Worm (Caenorhabditis elegans) whole organism, young adult: ENCODE data around the gene T24A6.20.

ENCODE experiments used
- B0035.1 ChIP-seq: sonication (generic microtip); optimal IDR thresholded peaks from 2 replicates; lab custom pipeline; 2016; ENCODE audit warnings: missing genetic modification characterization, mild to moderate bottlenecking, missing compliant biosample characterization, missing genotype, missing genetic modification reagents
- F10E7.11 ChIP-seq: sonication (generic microtip); optimal IDR thresholded peaks from 2 replicates; lab custom pipeline; 2017; ENCODE audit warnings: mild to moderate bottlenecking, missing genetic modification characterization, moderate library complexity, missing compliant biosample characterization
- K12H6.12 ChIP-seq: fragments of 200-800 bp; sonication (Bioruptor generic); optimal IDR thresholded peaks from 2 replicates; lab custom pipeline; 2018; ENCODE audit warnings: mild to moderate bottlenecking, missing genetic modification characterization, missing compliant biosample characterization
- Y53F4B.3 ChIP-seq: fragments of 200-800 bp; sonication (Bioruptor generic); IDR thresholded peaks from 2 replicates; pipeline ENCODE4 v1.3.6; 2022; ENCODE audit warnings: missing genetic modification reagents, missing genetic modification characterization, missing compliant biosample characterization
- Y53G8AR.9 ChIP-seq: fragments of 200-800 bp; sonication (Bioruptor generic); conservative IDR thresholded peaks from 2 replicates; pipeline ENCODE4 v1.3.6; 2022; ENCODE audit warnings: missing genetic modification reagents, missing genetic modification characterization, missing compliant biosample characterization
- aptf-3 ChIP-seq: fragments of 200-800 bp; sonication (Bioruptor generic); IDR thresholded peaks from 2 replicates; pipeline ENCODE4 v1.3.6; 2022; ENCODE audit warnings: missing genetic modification characterization, missing compliant biosample characterization
- atf-7 ChIP-seq: sonication (generic microtip); optimal IDR thresholded peaks from 2 replicates; lab custom pipeline; 2017; ENCODE audit warnings: mild to moderate bottlenecking, missing genetic modification characterization, missing compliant biosample characterization
- attf-3 ChIP-seq: fragments of 200-800 bp; sonication (Bioruptor generic); conservative IDR thresholded peaks from 2 replicates; pipeline ENCODE4 v1.3.6; 2022; ENCODE audit warnings: missing genetic modification reagents, missing genetic modification characterization, missing compliant biosample characterization
- ceh-100 ChIP-seq: fragments of 200-800 bp; sonication (Bioruptor generic); IDR thresholded peaks from 2 replicates; pipeline ENCODE4 v1.3.6; 2022; ENCODE audit warnings: missing genetic modification reagents, missing genetic modification characterization, missing compliant biosample characterization
- ceh-27 ChIP-seq: fragments of 200-800 bp; sonication (Bioruptor generic); optimal IDR thresholded peaks from 2 replicates; lab custom pipeline; 2018; ENCODE audit warnings: mild to moderate bottlenecking, missing genetic modification characterization, moderate library complexity, missing compliant biosample characterization
- ceh-79 ChIP-seq: sonication (generic microtip); optimal IDR thresholded peaks from 2 replicates; lab custom pipeline; 2017; ENCODE audit warnings: mild to moderate bottlenecking, missing genetic modification characterization, missing compliant biosample characterization
- chd-7 ChIP-seq: sonication (generic microtip); optimal IDR thresholded peaks from 2 replicates; lab custom pipeline; 2016; ENCODE audit warnings: mild to moderate bottlenecking, missing genetic modification characterization, moderate library complexity, missing compliant biosample characterization
- die-1 ChIP-seq: sonication (generic microtip); optimal IDR thresholded peaks from 2 replicates; lab custom pipeline; 2016; ENCODE audit warnings: missing genotype, mild to moderate bottlenecking, missing genetic modification characterization, missing compliant biosample characterization
- dox-1 ChIP-seq: fragments of 200-800 bp; sonication (Bioruptor generic); IDR thresholded peaks from 2 replicates; pipeline ENCODE4 v1.3.6; 2022; ENCODE audit warnings: missing genetic modification reagents, missing genetic modification characterization, missing compliant biosample characterization
- dpl-1 ChIP-seq: fragments of 150-350 bp; optimal IDR thresholded peaks from 2 replicates; lab custom pipeline; 2014; ENCODE audit warnings: missing biosample characterization, missing genetic modification reagents, missing genetic modification characterization
- ekl-4 ChIP-seq: fragments of 200-800 bp; sonication (Bioruptor generic); IDR thresholded peaks from 2 replicates; pipeline ENCODE4 v1.3.6; 2022; ENCODE audit warnings: missing genetic modification reagents, missing genetic modification characterization, missing compliant biosample characterization
- fkh-3 ChIP-seq: sonication (generic microtip); optimal IDR thresholded peaks from 2 replicates; lab custom pipeline; 2016; ENCODE audit warnings: mild to moderate bottlenecking, missing genetic modification characterization, missing compliant biosample characterization
- lag-1 ChIP-seq: fragments of 200-800 bp; sonication (Bioruptor generic); IDR thresholded peaks from 2 replicates; pipeline ENCODE4 v1.3.6; 2022; ENCODE audit warnings: missing genetic modification reagents, missing genetic modification characterization, missing compliant biosample characterization
- lin-26 ChIP-seq: fragments of 200-800 bp; sonication (Bioruptor generic); IDR thresholded peaks from 2 replicates; pipeline ENCODE4 v1.3.6; 2022; ENCODE audit warnings: missing genetic modification reagents, missing genetic modification characterization, missing compliant biosample characterization
- lin-35 ChIP-seq, 3 experiments: fragments of 150-350 bp in 2 of 3; sonication (generic microtip) in 1 of 3; optimal IDR thresholded peaks; 2 replicates each; lab custom pipeline; 2014 to 2018; ENCODE audit warnings: missing biosample characterization in 3 of 3, missing genetic modification characterization in 3 of 3, missing genetic modification reagents in 3 of 3
- lin-54 ChIP-seq: fragments of 200-800 bp; sonication (Bioruptor generic); optimal IDR thresholded peaks from 2 replicates; lab custom pipeline; 2018; ENCODE audit warnings: mild to moderate bottlenecking, missing genetic modification characterization, missing compliant biosample characterization
- mel-28 ChIP-seq: sonication (generic microtip); optimal IDR thresholded peaks from 2 replicates; lab custom pipeline; 2016; ENCODE audit warnings: borderline replicate concordance, mild to moderate bottlenecking, missing genetic modification characterization, missing compliant biosample characterization
- mes-4 ChIP-seq: sonication (generic microtip); optimal IDR thresholded peaks from 2 replicates; lab custom pipeline; 2016; ENCODE audit warnings: missing genotype, missing genetic modification characterization, missing compliant biosample characterization
- nfyb-1 ChIP-seq: fragments of 200-800 bp; sonication (Bioruptor generic); IDR thresholded peaks from 2 replicates; pipeline ENCODE4 v1.3.6; 2022; ENCODE audit warnings: missing genetic modification reagents, missing genetic modification characterization, missing compliant biosample characterization
- nhr-80 ChIP-seq: sonication (generic microtip); optimal IDR thresholded peaks from 2 replicates; lab custom pipeline; 2016; ENCODE audit warnings: missing genetic modification characterization, missing compliant biosample characterization
- pha-4 ChIP-seq: fragments of 150-350 bp; sonication (generic microtip); optimal IDR thresholded peaks from 2 replicates; lab custom pipeline; 2014; ENCODE audit warnings: missing biosample characterization, missing genetic modification reagents, missing genetic modification characterization
- rcor-1 ChIP-seq: fragments of 200-800 bp; sonication (Bioruptor generic); IDR thresholded peaks from 2 replicates; pipeline ENCODE4 v1.3.6; 2022; ENCODE audit warnings: missing genetic modification reagents, missing genetic modification characterization, missing compliant biosample characterization
- rec-8 ChIP-seq, 2 experiments: sonication (generic microtip); optimal IDR thresholded peaks; 2 replicates each; lab custom pipeline; 2016; ENCODE audit warnings: mild to moderate bottlenecking in 2 of 2, missing genetic modification characterization in 2 of 2, missing genetic modification reagents in 2 of 2, missing genotype in 2 of 2, missing biosample characterization in 1 of 2, missing compliant biosample characterization in 1 of 2, moderate library complexity in 1 of 2
- sdz-38 ChIP-seq: sonication (generic microtip); optimal IDR thresholded peaks from 2 replicates; lab custom pipeline; 2016; ENCODE audit warnings: missing genotype, missing genetic modification characterization, missing compliant biosample characterization
- snpc-1.3 ChIP-seq: sonication (generic microtip); optimal IDR thresholded peaks from 2 replicates; lab custom pipeline; 2017; ENCODE audit warnings: missing genetic modification characterization, mild to moderate bottlenecking, missing compliant biosample characterization, antibody characterized with exemption, moderate library complexity, missing genotype, missing genetic modification reagents; ENCODE audit not compliant: insufficient read depth
- somi-1 ChIP-seq: fragments of 200-800 bp; sonication (Bioruptor generic); optimal IDR thresholded peaks from 2 replicates; lab custom pipeline; 2018; ENCODE audit warnings: mild to moderate bottlenecking, missing genetic modification characterization, missing compliant biosample characterization
- tbp1 ChIP-seq: fragments of 200-800 bp; sonication (Bioruptor generic); optimal IDR thresholded peaks from 2 replicates; lab custom pipeline; 2018; ENCODE audit warnings: mild to moderate bottlenecking, missing genetic modification characterization, missing compliant biosample characterization
- tlf-1 ChIP-seq: fragments of 200-800 bp; sonication (Bioruptor generic); optimal IDR thresholded peaks from 2 replicates; lab custom pipeline; 2018; ENCODE audit warnings: mild to moderate bottlenecking, missing genetic modification characterization, missing compliant biosample characterization
- unc-130 ChIP-seq: sonication (generic microtip); optimal IDR thresholded peaks from 2 replicates; lab custom pipeline; 2016; ENCODE audit warnings: missing genetic modification reagents, missing genetic modification characterization, missing compliant biosample characterization
- unc-62 ChIP-seq: fragments of 150-350 bp; optimal IDR thresholded peaks from 2 replicates; lab custom pipeline; 2014; ENCODE audit warnings: missing biosample characterization, missing genetic modification reagents, missing genetic modification characterization
- ztf-18 ChIP-seq: sonication (generic microtip); optimal IDR thresholded peaks from 2 replicates; lab custom pipeline; 2016; ENCODE audit warnings: missing genotype, mild to moderate bottlenecking, missing genetic modification characterization, missing compliant biosample characterization
- ztf-6 ChIP-seq: fragments of 200-800 bp; sonication (Bioruptor generic); IDR thresholded peaks from 2 replicates; pipeline ENCODE4 v1.3.6; 2022; ENCODE audit warnings: missing genetic modification reagents, missing genetic modification characterization, missing compliant biosample characterization

T24A6.20 gene

ce11 chrV:3552740-3553469, at the start of gene T24A6.20:
TSS of gene T24A6.20 (plus strand) at chrV:3553134.
- TF ChIP-seq ekl-4 (GFP tag; lab: Robert Waterston, UW), result no peak
- peak; percentile 56 for TF ChIP-seq nhr-80 (tag; lab: Kevin White, UChicago)
- no peak for TF ChIP-seq aptf-3 (GFP tag; lab: Robert Waterston, UW)
- no peak for TF ChIP-seq unc-130 (GFP tag; lab: Kevin White, UChicago)
- no peak for TF ChIP-seq lin-54 (GFP tag; lab: Kevin White, UChicago)

- TF ChIP-seq nfyb-1 (no peak), tlf-1 (no peak), nhr-80 (tag; lab: Kevin White, UChicago) (peak; percentile 79), atf-7 (tag; lab: Kevin White, UChicago) (peak; percentile 26), F10E7.11 (no peak), sdz-38 (tag; lab: Kevin White, UChicago) (no peak), ekl-4 (GFP tag; lab: Robert Waterston, UW) (no peak), unc-62 (GFP tag; lab: Kevin White, UChicago) (peak; percentile 62), lin-26 (GFP tag; lab: Robert Waterston, UW) (no peak), mes-4 (tag; lab: Kevin White, UChicago) (no peak), dpl-1 (no peak), rcor-1 (no peak), pha-4 (tag; lab: Kevin White, UChicago) (peak; percentile 48), B0035.1 (tag; lab: Kevin White, UChicago) (no peak), rec-8 (tag; optimal IDR thresholded peaks at IDR 0.05; lab: Kevin White, UChicago) (no peak), Y53G8AR.9 (GFP tag; lab: Robert Waterston, UW) (no peak), chd-7 (no peak), snpc-1.3 (tag; lab: Kevin White, UChicago) (no peak), attf-3 (no peak), ztf-6 (GFP tag; lab: Robert Waterston, UW) (no peak), dox-1 (no peak), fkh-3 (tag; lab: Kevin White, UChicago) (no peak), somi-1 (GFP tag; lab: Kevin White, UChicago) (no peak), mel-28 (tag; lab: Kevin White, UChicago) (no peak), ztf-18 (no peak), K12H6.12 (tag; lab: Kevin White, UChicago) (no peak), tbp1 (GFP tag; lab: Kevin White, UChicago) (peak; percentile 21), lag-1 (no peak), ceh-100 (GFP tag; lab: Robert Waterston, UW) (no peak), Y53F4B.3 (GFP tag; lab: Robert Waterston, UW) (no peak), ceh-79 (tag; lab: Kevin White, UChicago) (no peak), die-1 (tag; lab: Kevin White, UChicago) (no peak), lin-35 (GFP tag; optimal IDR thresholded peaks at IDR 0.05; lab: Kevin White, UChicago) (no peak), ceh-27 (GFP tag; lab: Kevin White, UChicago) (no peak)
- TF ChIP-seq, all 124 proteins: peak for 5
Observed at ce11 chrV:3505745-3506144, 47.2 kb upstream of the T24A6.20 start.
